Worm (Caenorhabditis elegans) whole organism, L4/young adult: ENCODE results near the gene ZK813.5.

ENCODE experiments used
- W03F9.2 ChIP-seq: fragments of 150-350 bp; optimal IDR thresholded peaks from 2 replicates; lab custom pipeline; 2014; ENCODE audit warnings: missing biosample characterization, missing genetic modification characterization
- dao-5 ChIP-seq: sonication (generic microtip); optimal IDR thresholded peaks from 2 replicates; lab custom pipeline; 2016; ENCODE audit warnings: missing genotype, missing genetic modification characterization, moderate library complexity, missing compliant biosample characterization
- him-1 ChIP-seq: sonication (generic microtip); optimal IDR thresholded peaks from 2 replicates; lab custom pipeline; 2016; ENCODE audit warnings: missing genotype, missing genetic modification reagents, missing genetic modification characterization, missing compliant biosample characterization

Gene ZK813.5

ce11 chrX:3467004-3467761 lies 16.2 kb upstream of the ZK813.5 start:
- TF ChIP-seq W03F9.2 (no peak), him-1 (tag; lab: Kevin White, UChicago) (no peak), dao-5 (tag; lab: Kevin White, UChicago) (no peak)

- TF ChIP-seq W03F9.2, result no peak
- no peak for TF ChIP-seq him-1 (tag; lab: Kevin White, UChicago)
- no peak for TF ChIP-seq dao-5 (tag; lab: Kevin White, UChicago)
Measured at ce11 chrX:3465785-3466184, 14.8 kb upstream of the ZK813.5 start, which contains the start of the genes ZK377.15 and sax-3. Gene ZK377.15, minus strand, starts transcription at chrX:3465885. Gene sax-3, minus strand, starts transcription at chrX:3465927.

ce11 chrX:3464309-3465038 lies 13.5 kb upstream of the ZK813.5 start:
- no peak for TF ChIP-seq dao-5 (tag; lab: Kevin White, UChicago)
- TF ChIP-seq W03F9.2, result no peak
- no peak for TF ChIP-seq him-1 (tag; lab: Kevin White, UChicago)

- TF ChIP-seq him-1 (tag; lab: Kevin White, UChicago) (no peak), dao-5 (tag; lab: Kevin White, UChicago) (no peak), W03F9.2 (no peak)
Measured at ce11 chrX:3463875-3464274, 12.9 kb upstream of the ZK813.5 start.

- TF ChIP-seq him-1 (tag; lab: Kevin White, UChicago), result no peak
- no peak for TF ChIP-seq dao-5 (tag; lab: Kevin White, UChicago)
- no peak for TF ChIP-seq W03F9.2
Measured at ce11 chrX:3462086-3462485, 11.1 kb upstream of the ZK813.5 start.

- TF ChIP-seq dao-5 (tag; lab: Kevin White, UChicago) (no peak), him-1 (tag; lab: Kevin White, UChicago) (no peak), W03F9.2 (no peak)
Measured at ce11 chrX:3455561-3455960, 4.5 kb upstream of the ZK813.5 start.

ce11 chrX:3453870-3454269 lies 2.8 kb upstream of the ZK813.5 start:
- TF ChIP-seq dao-5 (tag; lab: Kevin White, UChicago), result no peak
- TF ChIP-seq W03F9.2, result no peak
- no peak for TF ChIP-seq him-1 (tag; lab: Kevin White, UChicago)

- TF ChIP-seq W03F9.2 (no peak), him-1 (tag; lab: Kevin White, UChicago) (no peak), dao-5 (tag; lab: Kevin White, UChicago) (no peak)
Measured at ce11 chrX:3446011-3446410, 5.0 kb downstream of the ZK813.5 start, which contains the start of gene ZK813.1. Gene ZK813.1, plus strand, starts transcription at chrX:3446311.

- no peak for TF ChIP-seq W03F9.2
- TF ChIP-seq him-1 (tag; lab: Kevin White, UChicago), result no peak
Measured at ce11 chrX:3444514-3444913, 6.5 kb downstream of the ZK813.5 start, which contains the start of gene ZK813.7. Gene ZK813.7, plus strand, starts transcription at chrX:3444814.

ce11 chrX:3443526-3443925 lies 7.5 kb downstream of the ZK813.5 start, which contains the start of gene ZK813.2:
Gene ZK813.2, plus strand, starts transcription at chrX:3443826.
- TF ChIP-seq him-1 (tag; lab: Kevin White, UChicago) (no peak), dao-5 (tag; lab: Kevin White, UChicago) (no peak), W03F9.2 (no peak)

ce11 chrX:3441539-3441938 lies 9.5 kb downstream of the ZK813.5 start, which contains the start of gene ZK813.3:
Gene ZK813.3, plus strand, starts transcription at chrX:3441839.
- TF ChIP-seq him-1 (tag; lab: Kevin White, UChicago), result no peak
- no peak for TF ChIP-seq W03F9.2
- TF ChIP-seq dao-5 (tag; lab: Kevin White, UChicago), result no peak

- TF ChIP-seq dao-5 (tag; lab: Kevin White, UChicago) (no peak), him-1 (tag; lab: Kevin White, UChicago) (no peak), W03F9.2 (no peak)
Measured at ce11 chrX:3440308-3440707, 10.7 kb downstream of the ZK813.5 start.

- no peak for TF ChIP-seq him-1 (tag; lab: Kevin White, UChicago)
- TF ChIP-seq dao-5 (tag; lab: Kevin White, UChicago), result no peak
- TF ChIP-seq W03F9.2, result no peak
Measured at ce11 chrX:3439823-3440222, 11.2 kb downstream of the ZK813.5 start.

ce11 chrX:3430020-3430419 lies 21.0 kb downstream of the ZK813.5 start, which contains the start of gene ZK813.4:
Gene ZK813.4, minus strand, starts transcription at chrX:3430120.
- TF ChIP-seq dao-5 (tag; lab: Kevin White, UChicago) (no peak), him-1 (tag; lab: Kevin White, UChicago) (no peak), W03F9.2 (no peak)
